Worm (Caenorhabditis elegans) whole organism, L4/young adult: ENCODE results near the gene ZK354.8.

Experiments
- W03F9.2 ChIP-seq: fragments of 150-350 bp; optimal IDR thresholded peaks from 2 replicates; lab custom pipeline; 2014; ENCODE audit warnings: missing biosample characterization, missing genetic modification characterization
- dao-5 ChIP-seq: sonication (generic microtip); optimal IDR thresholded peaks from 2 replicates; lab custom pipeline; 2016; ENCODE audit warnings: missing genotype, missing genetic modification characterization, moderate library complexity, missing compliant biosample characterization
- him-1 ChIP-seq: sonication (generic microtip); optimal IDR thresholded peaks from 2 replicates; lab custom pipeline; 2016; ENCODE audit warnings: missing genotype, missing genetic modification reagents, missing genetic modification characterization, missing compliant biosample characterization

DNA sequence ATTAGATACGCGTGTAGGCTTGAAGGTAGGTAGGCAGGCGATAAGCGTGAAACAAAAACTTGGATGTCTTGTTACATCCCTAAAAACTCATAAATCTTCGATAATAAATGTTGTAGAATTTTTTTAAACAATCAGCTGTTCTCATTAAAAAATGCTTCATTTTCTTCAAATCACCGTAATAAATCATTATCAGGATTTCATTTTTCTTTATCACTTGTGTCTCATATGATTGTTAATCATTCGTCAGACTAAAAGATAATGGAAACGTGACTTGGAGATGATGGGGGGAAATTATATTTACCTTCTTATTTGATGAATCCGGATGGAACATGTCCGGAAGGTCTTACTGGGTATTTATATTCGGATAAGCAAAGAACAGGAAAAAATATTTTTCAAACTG, 27.5 kb upstream of the ZK354.8 start:
- TF ChIP-seq W03F9.2 = no peak
- no peak for TF ChIP-seq him-1 (tag; lab: Kevin White, UChicago)
- no peak for TF ChIP-seq dao-5 (tag; lab: Kevin White, UChicago)
